Fruit fly (Drosophila melanogaster): ENCODE results near the gene Gr8a.

Gr8a gene

DNA sequence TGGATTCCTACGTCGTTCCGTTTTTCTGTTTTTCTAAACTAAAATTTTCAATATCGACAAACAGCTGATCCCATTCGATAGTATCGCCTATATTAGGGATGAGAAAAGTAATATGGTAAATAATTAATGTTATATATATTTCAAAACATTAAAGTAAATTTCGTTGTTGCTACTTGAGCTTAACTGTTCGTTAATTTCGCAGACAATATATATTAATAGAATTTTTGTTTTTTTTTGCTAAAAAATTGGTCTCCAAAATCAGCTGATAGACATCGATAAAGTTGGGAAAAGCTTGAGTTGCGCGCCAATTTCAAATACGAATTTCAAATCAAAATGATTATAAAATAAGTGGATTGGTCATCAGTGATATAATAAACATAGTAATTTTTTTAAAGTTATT is 30.6 kb upstream of the Gr8a start, which contains the start of gene CG12118 (continued):
- TF ChIP-seq hbn (GFP tag; IDR thresholded peaks at IDR 0.05; ENCODE audit: partially characterized antibody) (peak; percentile 81), Tbp (GFP tag; optimal IDR thresholded peaks at IDR 0.05) (no peak), CG9215 (GFP tag; IDR thresholded peaks at IDR 0.05) (peak; percentile 60), CG14050 (GFP tag; IDR thresholded peaks at IDR 0.05) (peak; percentile 65), CG34376 (GFP tag; optimal IDR thresholded peaks at IDR 0.05) (peak; percentile 27), pros (GFP tag; optimal IDR thresholded peaks at IDR 0.05) (no peak), ac (GFP tag; optimal IDR thresholded peaks at IDR 0.05) (no peak), psq (GFP tag; optimal IDR thresholded peaks at IDR 0.05) (peak; percentile 30), Spps (tag; optimal IDR thresholded peaks at IDR 0.05) (peak; percentile 67), CG9437 (GFP tag; optimal IDR thresholded peaks at IDR 0.05) (peak; percentile 71), Max (GFP tag; optimal IDR thresholded peaks at IDR 0.05) (peak; percentile 73), Dbx (GFP tag; IDR thresholded peaks at IDR 0.05) (peak; percentile 82), CG17361 (GFP tag; IDR thresholded peaks at IDR 0.05) (peak; percentile 80), jumu (GFP tag; optimal IDR thresholded peaks at IDR 0.05) (no peak), ftz-f1 (GFP tag; optimal IDR thresholded peaks at IDR 0.05) (no peak), yki (optimal IDR thresholded peaks at IDR 0.05) (no peak), CG16815 (GFP tag; optimal IDR thresholded peaks at IDR 0.05) (peak; percentile 55), ash1 (GFP tag; optimal IDR thresholded peaks at IDR 0.05) (no peak), CG17829 (tag; optimal IDR thresholded peaks at IDR 0.05) (peak; percentile 74), CG8765 (GFP tag; IDR thresholded peaks at IDR 0.05) (0 out of 2 replicates have a peak, but pooled peaks have one; percentile 10), Stat92E (GFP tag; optimal IDR thresholded peaks at IDR 0.05) (no peak), CG31388 (GFP tag; optimal IDR thresholded peaks at IDR 0.05) (peak; percentile 42), CG11723 (GFP tag; optimal IDR thresholded peaks at IDR 0.05) (peak; percentile 32), NC2α (GFP tag; optimal IDR thresholded peaks at IDR 0.05) (no peak), CG15011 (GFP tag; optimal IDR thresholded peaks at IDR 0.05) (peak; percentile 20), MTF-1 (GFP tag; optimal IDR thresholded peaks at IDR 0.05; ENCODE audit: borderline replicate concordance) (no peak), CG12071 (GFP tag; optimal IDR thresholded peaks at IDR 0.05) (no peak), CoRest (tag; optimal IDR thresholded peaks at IDR 0.05) (peak; percentile 84), B-H1 (GFP tag; IDR thresholded peaks at IDR 0.05) (peak; percentile 62), gcm2 (GFP tag; optimal IDR thresholded peaks at IDR 0.05) (peak; percentile 13), dan (GFP tag; IDR thresholded peaks at IDR 0.05) (no peak), dmrt11E (tag; optimal IDR thresholded peaks at IDR 0.05) (peak; percentile 80), CG12155 (GFP tag; optimal IDR thresholded peaks at IDR 0.05) (peak; percentile 79), Sox102F (GFP tag; optimal IDR thresholded peaks at IDR 0.05) (peak; percentile 87), CG1602 (GFP tag; optimal IDR thresholded peaks at IDR 0.05) (peak; percentile 83), Chrac-16 (GFP tag; optimal IDR thresholded peaks at IDR 0.05) (peak; percentile 86), CG15601 (tag; optimal IDR thresholded peaks at IDR 0.05) (peak; percentile 77), CTCF (GFP tag; optimal IDR thresholded peaks at IDR 0.05) (no peak), CG2202 (tag; optimal IDR thresholded peaks at IDR 0.05) (peak; percentile 39), shn (GFP tag; optimal IDR thresholded peaks at IDR 0.05) (no peak), vfl (GFP tag; optimal IDR thresholded peaks at IDR 0.05) (peak; percentile 67), Kr (GFP tag; optimal IDR thresholded peaks at IDR 0.05) (no peak), CG17385 (GFP tag; optimal IDR thresholded peaks at IDR 0.05) (peak; percentile 71), CG4328 (GFP tag; optimal IDR thresholded peaks at IDR 0.05) (peak; percentile 45), usp (GFP tag; optimal IDR thresholded peaks at IDR 0.05) (no peak), Antp (GFP tag; optimal IDR thresholded peaks at IDR 0.05) (no peak), chn (GFP tag; optimal IDR thresholded peaks at IDR 0.05) (peak; percentile 57), en (GFP tag; optimal IDR thresholded peaks at IDR 0.05) (no peak), CG11504 (tag; optimal IDR thresholded peaks at IDR 0.05) (peak; percentile 77), Ptx1 (GFP tag; IDR thresholded peaks at IDR 0.05) (peak; percentile 86), D (optimal IDR thresholded peaks at IDR 0.05) (no peak), D (GFP tag; optimal IDR thresholded peaks at IDR 0.05) (peak; percentile 45), CG1024 (GFP tag; IDR thresholded peaks at IDR 0.05) (peak; percentile 70)

All from whole organism, embryonic.